Worm (Caenorhabditis elegans) whole organism, late embryonic: ENCODE results near the gene nse-4.
A peak's percentile ranks its signal among the peaks of the same experiment; 100 is the strongest.

Source experiments
- F13H6.1 ChIP-seq: sonication (generic microtip); optimal IDR thresholded peaks from 2 replicates; lab custom pipeline; 2016; ENCODE audit warnings: missing genetic modification characterization, missing compliant biosample characterization
- ama-1 ChIP-seq: fragments of 150-350 bp; optimal IDR thresholded peaks from 2 replicates; lab custom pipeline; 2014
- elt-4 ChIP-seq: sonication (generic microtip); optimal IDR thresholded peaks from 2 replicates; lab custom pipeline; 2016; ENCODE audit warnings: missing genetic modification characterization, missing compliant biosample characterization
- fkh-10 ChIP-seq: fragments of 150-350 bp; optimal IDR thresholded peaks from 2 replicates; lab custom pipeline; 2014; ENCODE audit warnings: missing biosample characterization, missing genetic modification reagents, missing genetic modification characterization
- hlh-13 ChIP-seq: fragments of 200-800 bp; sonication (Bioruptor generic); optimal IDR thresholded peaks from 2 replicates; lab custom pipeline; 2018; ENCODE audit warnings: mild to moderate bottlenecking, missing genetic modification characterization, missing compliant biosample characterization
- hlh-30 ChIP-seq: sonication (generic microtip); optimal IDR thresholded peaks from 2 replicates; lab custom pipeline; 2017; ENCODE audit warnings: antibody characterized with exemption, missing genetic modification characterization, missing compliant biosample characterization; ENCODE audit not compliant: insufficient read depth
- pha-4 ChIP-seq: fragments of 150-350 bp; optimal IDR thresholded peaks from 2 replicates; lab custom pipeline; 2018; ENCODE audit warnings: missing biosample characterization, missing genetic modification reagents, missing genetic modification characterization
- pqm-1 ChIP-seq: sonication (generic microtip); optimal IDR thresholded peaks from 2 replicates; lab custom pipeline; 2016; ENCODE audit warnings: missing genetic modification characterization, missing compliant biosample characterization
- rnt-1 ChIP-seq: sonication (generic microtip); optimal IDR thresholded peaks from 2 replicates; lab custom pipeline; 2016; ENCODE audit warnings: missing genetic modification characterization, missing compliant biosample characterization

DNA sequence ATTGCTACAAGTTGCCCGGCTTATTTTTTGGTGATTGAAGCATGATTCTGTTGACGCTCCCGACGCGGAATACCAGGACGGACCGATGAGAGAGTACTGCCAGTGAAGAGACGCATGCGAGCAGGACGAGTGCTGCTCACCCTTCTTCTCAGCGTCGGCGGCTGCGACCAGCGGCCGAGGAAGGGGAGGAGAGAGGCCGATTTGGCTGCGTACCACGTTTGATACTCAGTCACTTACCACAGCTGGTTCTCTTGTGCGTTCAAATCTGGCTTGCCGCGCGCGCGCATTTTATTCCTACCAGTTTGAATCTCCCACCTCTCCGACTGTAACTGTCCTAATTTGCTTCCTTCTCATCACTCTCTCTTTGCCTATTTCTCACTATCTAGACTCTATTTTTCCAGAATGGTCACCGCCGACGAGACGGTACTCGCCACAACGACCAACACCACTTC, 43.6 kb downstream of the nse-4 start, which contains the start of gene mep-1:
- no peak for TF ChIP-seq ama-1
- peak; percentile 31 for TF ChIP-seq hlh-30
- no peak for TF ChIP-seq elt-4 (tag; lab: Kevin White, UChicago)
- TF ChIP-seq hlh-13 (GFP tag; lab: Kevin White, UChicago): no peak
- TF ChIP-seq pha-4 (tag; lab: Kevin White, UChicago): no peak
- TF ChIP-seq pqm-1 (tag; lab: Kevin White, UChicago): no peak
- TF ChIP-seq F13H6.1 (tag; lab: Kevin White, UChicago): no peak
- peak; percentile 61 for TF ChIP-seq rnt-1 (tag; lab: Kevin White, UChicago)
- TF ChIP-seq fkh-10 (GFP tag; lab: Kevin White, UChicago): no peak
